Fruit fly (Drosophila melanogaster) Kc167 (cell line): ENCODE data around the gene Dnaaf6.

Source experiments
- Myc ChIP-seq: fragments of >200 bp; optimal IDR thresholded peaks from 2 replicates; lab custom pipeline; 2017; ENCODE audit warnings: missing external identifiers
- Sin3A ChIP-seq: fragments of >200 bp; optimal IDR thresholded peaks from 2 replicates; lab custom pipeline; 2018; ENCODE audit warnings: missing external identifiers
- h ChIP-seq: fragments of >200 bp; optimal IDR thresholded peaks from 3 replicates; lab custom pipeline; 2018; ENCODE audit warnings: missing external identifiers
- insv ChIP-seq: fragments of >200 bp; optimal IDR thresholded peaks from 3 replicates; lab custom pipeline; 2018; ENCODE audit warnings: missing external identifiers
- psq ChIP-seq: fragments of >200 bp; optimal IDR thresholded peaks from 2 replicates; lab custom pipeline; 2017; ENCODE audit warnings: missing external identifiers
- ttk ChIP-seq: sonication (Bioruptor generic); optimal IDR thresholded peaks from 2 replicates; lab custom pipeline; 2017; ENCODE audit warnings: missing external identifiers

dm6 chr3L:14639778-14640177 is 44.8 kb upstream of the Dnaaf6 start:
- TF ChIP-seq ttk = no peak
- TF ChIP-seq h (lab: Kevin White, UChicago) = no peak
- TF ChIP-seq Sin3A (lab: Kevin White, UChicago) = no peak
- no peak for TF ChIP-seq psq (lab: Kevin White, UChicago)
- no peak for TF ChIP-seq Myc (lab: Kevin White, UChicago)
- no peak for TF ChIP-seq insv
